Worm (Caenorhabditis elegans) whole organism, mixed stage, embryonic: ENCODE measurements around the gene PDB1.1.

Experiments used
- blmp-1 ChIP-seq: fragments of 150-350 bp; optimal IDR thresholded peaks from 2 replicates; lab custom pipeline; 2014; ENCODE audit warnings: missing biosample characterization, missing genetic modification characterization
- ceh-39 ChIP-seq: fragments of 150-350 bp; optimal IDR thresholded peaks from 2 replicates; lab custom pipeline; 2014; ENCODE audit warnings: missing biosample characterization, missing genetic modification characterization
- ces-1 ChIP-seq: fragments of 150-350 bp; optimal IDR thresholded peaks from 2 replicates; lab custom pipeline; 2014; ENCODE audit warnings: missing biosample characterization, missing genetic modification reagents, missing genetic modification characterization
- ham-2 ChIP-seq: fragments of 200-800 bp; sonication (Bioruptor generic); optimal IDR thresholded peaks from 2 replicates; lab custom pipeline; 2018; ENCODE audit warnings: mild to moderate bottlenecking, missing genetic modification characterization, missing compliant biosample characterization
- nhr-12 ChIP-seq: fragments of 150-350 bp; optimal IDR thresholded peaks from 2 replicates; lab custom pipeline; 2014; ENCODE audit warnings: missing biosample characterization, missing genetic modification characterization
- nhr-76 ChIP-seq: sonication (generic microtip); optimal IDR thresholded peaks from 2 replicates; lab custom pipeline; 2017; ENCODE audit warnings: missing biosample characterization, missing genetic modification characterization
- snpc-4 ChIP-seq: fragments of 150-350 bp; optimal IDR thresholded peaks from 2 replicates; lab custom pipeline; 2014; ENCODE audit warnings: missing biosample characterization, missing genetic modification characterization
- sptf-1 ChIP-seq: sonication (generic microtip); optimal IDR thresholded peaks from 2 replicates; lab custom pipeline; 2017; ENCODE audit warnings: mild to moderate bottlenecking, missing genetic modification characterization, moderate library complexity, missing compliant biosample characterization

- TF ChIP-seq ceh-39 (tag; lab: Kevin White, UChicago), result no peak
- TF ChIP-seq nhr-12 (tag; lab: Kevin White, UChicago), result no peak
- no peak for TF ChIP-seq nhr-76 (tag; lab: Kevin White, UChicago)
- TF ChIP-seq snpc-4, result no peak
- TF ChIP-seq ham-2, result no peak
- TF ChIP-seq ces-1, result no peak
- TF ChIP-seq sptf-1, result no peak
- no peak for TF ChIP-seq blmp-1 (tag; lab: Kevin White, UChicago)
Observed at ce11 chrX:7596627-7597026, 37.7 kb upstream of the PDB1.1 start, which contains the start of gene C44E12.1.
